Worm (Caenorhabditis elegans) whole organism, young adult: Measurements from ENCODE around the gene math-26.

Source experiments
- B0019.2 ChIP-seq: fragments of 200-800 bp; sonication (Bioruptor generic); conservative IDR thresholded peaks from 2 replicates; pipeline ENCODE4 v1.3.6; 2022; ENCODE audit warnings: missing genetic modification reagents, missing genetic modification characterization, missing compliant biosample characterization
- B0261.1 ChIP-seq: sonication (generic microtip); optimal IDR thresholded peaks from 2 replicates; lab custom pipeline; 2016; ENCODE audit warnings: mild to moderate bottlenecking, missing genetic modification characterization, moderate library complexity, missing compliant biosample characterization
- F39B2.1 ChIP-seq: fragments of 200-800 bp; sonication (Bioruptor generic); IDR thresholded peaks from 2 replicates; pipeline ENCODE4 v1.3.6; 2022; ENCODE audit warnings: missing genetic modification reagents, missing genetic modification characterization, missing compliant biosample characterization
- F49E8.2 ChIP-seq: sonication (generic microtip); optimal IDR thresholded peaks from 3 replicates; lab custom pipeline; 2017; ENCODE audit warnings: missing genetic modification characterization, mild to moderate bottlenecking, missing compliant biosample characterization, antibody characterized with exemption, moderate library complexity; ENCODE audit not compliant: insufficient read depth
- K11D2.4 ChIP-seq: fragments of 200-800 bp; sonication (Bioruptor generic); IDR thresholded peaks from 2 replicates; pipeline ENCODE4 v1.3.6; 2022; ENCODE audit warnings: missing genetic modification reagents, missing genetic modification characterization, missing compliant biosample characterization
- T07F8.4 ChIP-seq: sonication (generic microtip); optimal IDR thresholded peaks from 2 replicates; lab custom pipeline; 2016; ENCODE audit warnings: mild to moderate bottlenecking, missing genetic modification characterization, moderate library complexity, missing compliant biosample characterization
- Y53G8AR.9 ChIP-seq: fragments of 200-800 bp; sonication (Bioruptor generic); conservative IDR thresholded peaks from 2 replicates; pipeline ENCODE4 v1.3.6; 2022; ENCODE audit warnings: missing genetic modification reagents, missing genetic modification characterization, missing compliant biosample characterization
- Y67H2A.10 ChIP-seq: fragments of 200-800 bp; sonication (Bioruptor generic); conservative IDR thresholded peaks from 2 replicates; pipeline ENCODE4 v1.3.6; 2022; ENCODE audit warnings: missing genetic modification reagents, missing genetic modification characterization, missing compliant biosample characterization
- ama-1 ChIP-seq, 3 experiments: fragments of 150-350 bp in 1 of 3; sonication (generic microtip) in 2 of 3; optimal IDR thresholded peaks; 2 replicates each; lab custom pipeline; 2014 to 2018; ENCODE audit warnings: missing biosample characterization in 2 of 3, missing genetic modification characterization in 2 of 3, missing genetic modification reagents in 2 of 3
- aptf-3 ChIP-seq: fragments of 200-800 bp; sonication (Bioruptor generic); IDR thresholded peaks from 2 replicates; pipeline ENCODE4 v1.3.6; 2022; ENCODE audit warnings: missing genetic modification characterization, missing compliant biosample characterization
- atf-7 ChIP-seq: sonication (generic microtip); optimal IDR thresholded peaks from 2 replicates; lab custom pipeline; 2017; ENCODE audit warnings: mild to moderate bottlenecking, missing genetic modification characterization, missing compliant biosample characterization
- attf-3 ChIP-seq: fragments of 200-800 bp; sonication (Bioruptor generic); conservative IDR thresholded peaks from 2 replicates; pipeline ENCODE4 v1.3.6; 2022; ENCODE audit warnings: missing genetic modification reagents, missing genetic modification characterization, missing compliant biosample characterization
- attf-5 ChIP-seq: fragments of 200-800 bp; sonication (Bioruptor generic); optimal IDR thresholded peaks from 2 replicates; lab custom pipeline; 2018; ENCODE audit warnings: mild to moderate bottlenecking, missing genetic modification characterization, missing compliant biosample characterization
- bed-1 ChIP-seq: fragments of 200-800 bp; sonication (Bioruptor generic); IDR thresholded peaks from 2 replicates; pipeline ENCODE4 v1.3.6; 2022; ENCODE audit warnings: missing genetic modification reagents, missing genetic modification characterization, missing compliant biosample characterization
- ccch-3 ChIP-seq: fragments of 200-800 bp; sonication (Bioruptor generic); optimal IDR thresholded peaks from 2 replicates; lab custom pipeline; 2018; ENCODE audit warnings: mild to moderate bottlenecking, missing genetic modification characterization, missing compliant biosample characterization
- cebp-1 ChIP-seq, 2 experiments: fragments of 200-800 bp in 1 of 2; sonication (Bioruptor generic) in 1 of 2; sonication (generic microtip) in 1 of 2; IDR thresholded peaks in 1 of 2; optimal IDR thresholded peaks in 1 of 2; 2 replicates each; pipeline versions ENCODE4 v1.3.6 to Lab custom; 2017 to 2022; ENCODE audit warnings: missing compliant biosample characterization in 2 of 2, missing genetic modification characterization in 2 of 2, mild to moderate bottlenecking in 1 of 2, missing genetic modification reagents in 1 of 2, moderate library complexity in 1 of 2
- cebp-2 ChIP-seq: fragments of 200-800 bp; sonication (Bioruptor generic); IDR thresholded peaks from 2 replicates; pipeline ENCODE4 v1.3.6; 2022; ENCODE audit warnings: missing genetic modification characterization, missing compliant biosample characterization
- ceh-79 ChIP-seq: sonication (generic microtip); optimal IDR thresholded peaks from 2 replicates; lab custom pipeline; 2017; ENCODE audit warnings: mild to moderate bottlenecking, missing genetic modification characterization, missing compliant biosample characterization
- dox-1 ChIP-seq: fragments of 200-800 bp; sonication (Bioruptor generic); IDR thresholded peaks from 2 replicates; pipeline ENCODE4 v1.3.6; 2022; ENCODE audit warnings: missing genetic modification reagents, missing genetic modification characterization, missing compliant biosample characterization
- dpff-1 ChIP-seq: sonication (generic microtip); optimal IDR thresholded peaks from 2 replicates; lab custom pipeline; 2017; ENCODE audit warnings: mild to moderate bottlenecking, missing genetic modification characterization, missing compliant biosample characterization
- efl-1 ChIP-seq: fragments of 150-350 bp; optimal IDR thresholded peaks from 2 replicates; lab custom pipeline; 2014; ENCODE audit warnings: missing biosample characterization, missing genetic modification reagents, missing genetic modification characterization
- egrh-3 ChIP-seq: fragments of 200-800 bp; sonication (Bioruptor generic); IDR thresholded peaks from 2 replicates; pipeline ENCODE4 v1.3.6; 2022; ENCODE audit warnings: missing genetic modification reagents, missing genetic modification characterization, missing compliant biosample characterization
- ets-4 ChIP-seq: fragments of 200-800 bp; sonication (Bioruptor generic); optimal IDR thresholded peaks from 2 replicates; lab custom pipeline; 2018; ENCODE audit warnings: mild to moderate bottlenecking, missing genetic modification characterization, missing compliant biosample characterization
- gei-17 ChIP-seq: fragments of 200-800 bp; sonication (Bioruptor generic); optimal IDR thresholded peaks from 2 replicates; lab custom pipeline; 2018; ENCODE audit warnings: mild to moderate bottlenecking, missing genetic modification characterization, missing compliant biosample characterization
- hmg-1.2 ChIP-seq: fragments of 200-800 bp; sonication (Bioruptor generic); IDR thresholded peaks from 2 replicates; pipeline ENCODE4 v1.3.6; 2022; ENCODE audit warnings: missing genetic modification reagents, missing genetic modification characterization, missing compliant biosample characterization
- lin-40 ChIP-seq: sonication (generic microtip); optimal IDR thresholded peaks from 2 replicates; lab custom pipeline; 2016; ENCODE audit warnings: missing genetic modification characterization, mild to moderate bottlenecking, missing compliant biosample characterization, missing genotype, missing genetic modification reagents
- lin-54 ChIP-seq: fragments of 200-800 bp; sonication (Bioruptor generic); optimal IDR thresholded peaks from 2 replicates; lab custom pipeline; 2018; ENCODE audit warnings: mild to moderate bottlenecking, missing genetic modification characterization, missing compliant biosample characterization
- lsl-1 ChIP-seq: fragments of 200-800 bp; sonication (Bioruptor generic); optimal IDR thresholded peaks from 2 replicates; lab custom pipeline; 2018; ENCODE audit warnings: mild to moderate bottlenecking, missing genetic modification characterization, moderate library complexity, missing compliant biosample characterization
- madf-3 ChIP-seq: fragments of 200-800 bp; sonication (Bioruptor generic); IDR thresholded peaks from 2 replicates; pipeline ENCODE4 v1.3.6; 2022; ENCODE audit warnings: missing genetic modification reagents, missing genetic modification characterization, missing compliant biosample characterization
- madf-8 ChIP-seq: fragments of 200-800 bp; sonication (Bioruptor generic); conservative IDR thresholded peaks from 2 replicates; pipeline ENCODE4 v1.3.6; 2022; ENCODE audit warnings: missing genetic modification reagents, missing genetic modification characterization, missing compliant biosample characterization
- nfya-1 ChIP-seq: sonication (generic microtip); optimal IDR thresholded peaks from 2 replicates; lab custom pipeline; 2017; ENCODE audit warnings: antibody characterized with exemption, missing compliant biosample characterization, missing genetic modification characterization, borderline replicate concordance; ENCODE audit not compliant: insufficient read depth
- nfyb-1 ChIP-seq: fragments of 200-800 bp; sonication (Bioruptor generic); IDR thresholded peaks from 2 replicates; pipeline ENCODE4 v1.3.6; 2022; ENCODE audit warnings: missing genetic modification reagents, missing genetic modification characterization, missing compliant biosample characterization
- nhr-80 ChIP-seq: sonication (generic microtip); optimal IDR thresholded peaks from 2 replicates; lab custom pipeline; 2016; ENCODE audit warnings: missing genetic modification characterization, missing compliant biosample characterization
- pbrm-1 ChIP-seq: fragments of 200-800 bp; sonication (Bioruptor generic); IDR thresholded peaks from 2 replicates; pipeline ENCODE4 v1.3.6; 2022; ENCODE audit warnings: missing genetic modification reagents, missing genetic modification characterization, missing compliant biosample characterization
- pha-4 ChIP-seq: fragments of 150-350 bp; sonication (generic microtip); optimal IDR thresholded peaks from 2 replicates; lab custom pipeline; 2014; ENCODE audit warnings: missing biosample characterization, missing genetic modification reagents, missing genetic modification characterization
- sea-2 ChIP-seq: fragments of 200-800 bp; sonication (Bioruptor generic); IDR thresholded peaks from 2 replicates; pipeline ENCODE4 v1.3.6; 2022; ENCODE audit warnings: missing genetic modification characterization, missing compliant biosample characterization
- somi-1 ChIP-seq: fragments of 200-800 bp; sonication (Bioruptor generic); optimal IDR thresholded peaks from 2 replicates; lab custom pipeline; 2018; ENCODE audit warnings: mild to moderate bottlenecking, missing genetic modification characterization, missing compliant biosample characterization
- tbp1 ChIP-seq: fragments of 200-800 bp; sonication (Bioruptor generic); optimal IDR thresholded peaks from 2 replicates; lab custom pipeline; 2018; ENCODE audit warnings: mild to moderate bottlenecking, missing genetic modification characterization, missing compliant biosample characterization
- tbx-9 ChIP-seq: sonication (generic microtip); optimal IDR thresholded peaks from 2 replicates; lab custom pipeline; 2016; ENCODE audit warnings: borderline replicate concordance, missing genetic modification characterization, inconsistent platforms, missing compliant biosample characterization
- tlf-1 ChIP-seq: fragments of 200-800 bp; sonication (Bioruptor generic); optimal IDR thresholded peaks from 2 replicates; lab custom pipeline; 2018; ENCODE audit warnings: mild to moderate bottlenecking, missing genetic modification characterization, missing compliant biosample characterization
- unc-62 ChIP-seq: fragments of 150-350 bp; optimal IDR thresholded peaks from 2 replicates; lab custom pipeline; 2014; ENCODE audit warnings: missing biosample characterization, missing genetic modification reagents, missing genetic modification characterization
- xnd-1 ChIP-seq: sonication (generic microtip); optimal IDR thresholded peaks from 2 replicates; lab custom pipeline; 2016; ENCODE audit warnings: missing genotype, missing genetic modification reagents, missing genetic modification characterization, missing compliant biosample characterization
- ztf-22 ChIP-seq: fragments of 200-800 bp; sonication (Bioruptor generic); optimal IDR thresholded peaks from 2 replicates; lab custom pipeline; 2018; ENCODE audit warnings: mild to moderate bottlenecking, missing genetic modification characterization, moderate library complexity, missing compliant biosample characterization
- ztf-26 ChIP-seq: sonication (generic microtip); optimal IDR thresholded peaks from 2 replicates; lab custom pipeline; 2017; ENCODE audit warnings: missing genetic modification characterization, missing compliant biosample characterization
- ztf-3 ChIP-seq: fragments of 200-800 bp; sonication (Bioruptor generic); optimal IDR thresholded peaks from 2 replicates; lab custom pipeline; 2018; ENCODE audit warnings: mild to moderate bottlenecking, missing genetic modification characterization, missing compliant biosample characterization
- ztf-6 ChIP-seq: fragments of 200-800 bp; sonication (Bioruptor generic); IDR thresholded peaks from 2 replicates; pipeline ENCODE4 v1.3.6; 2022; ENCODE audit warnings: missing genetic modification reagents, missing genetic modification characterization, missing compliant biosample characterization

The math-26 gene

ce11 chrII:1819944-1820570 lies 48.6 kb downstream of the math-26 start, which contains the start of gene fbxc-19:
Gene fbxc-19, plus strand, starts transcription at chrII:1820479.
- no peak for TF ChIP-seq egrh-3 (GFP tag; lab: Robert Waterston, UW)
- TF ChIP-seq madf-3 (GFP tag; lab: Robert Waterston, UW), result no peak
- no peak for TF ChIP-seq ztf-26 (tag; lab: Kevin White, UChicago)
- TF ChIP-seq ztf-3, result no peak
- TF ChIP-seq nfya-1 (tag; lab: Kevin White, UChicago), result no peak
- TF ChIP-seq tbx-9, result no peak
- no peak for TF ChIP-seq nfyb-1 (GFP tag; lab: Robert Waterston, UW)
- TF ChIP-seq B0261.1 (tag; lab: Kevin White, UChicago), result no peak
- no peak for TF ChIP-seq cebp-2 (GFP tag; lab: Robert Waterston, UW)
- TF ChIP-seq unc-62 (GFP tag; lab: Kevin White, UChicago), result no peak
- no peak for TF ChIP-seq ztf-6 (GFP tag; lab: Robert Waterston, UW)
- TF ChIP-seq atf-7, result peak; percentile 14
- TF ChIP-seq tbp1 (GFP tag; lab: Kevin White, UChicago), result no peak
- no peak for TF ChIP-seq lsl-1 (GFP tag; lab: Kevin White, UChicago)
- TF ChIP-seq dox-1 (GFP tag; lab: Robert Waterston, UW), result 0 out of 2 replicates have a peak, but pooled peaks have one; percentile 8
- no peak for TF ChIP-seq somi-1 (GFP tag; lab: Kevin White, UChicago)
- TF ChIP-seq cebp-1 (GFP tag; IDR thresholded peaks at IDR 0.05; lab: Robert Waterston, UW), result peak; percentile 99
- peak; percentile 100 for TF ChIP-seq cebp-1 (tag; optimal IDR thresholded peaks at IDR 0.05; lab: Kevin White, UChicago)
- peak; percentile 85 for TF ChIP-seq pha-4 (tag; lab: Kevin White, UChicago)
- TF ChIP-seq B0019.2 (GFP tag; lab: Robert Waterston, UW), result no peak
- no peak for TF ChIP-seq ztf-22
- no peak for TF ChIP-seq tlf-1 (GFP tag; lab: Kevin White, UChicago)
- TF ChIP-seq attf-5 (GFP tag; lab: Kevin White, UChicago), result peak; percentile 88
- no peak for TF ChIP-seq sea-2 (GFP tag; lab: Robert Waterston, UW)
- TF ChIP-seq ceh-79, result no peak
- TF ChIP-seq F39B2.1 (GFP tag; lab: Robert Waterston, UW), result no peak
- no peak for TF ChIP-seq madf-8 (GFP tag; lab: Robert Waterston, UW)
- no peak for TF ChIP-seq F49E8.2 (tag; lab: Kevin White, UChicago)
- peak; percentile 68 for TF ChIP-seq nhr-80 (tag; lab: Kevin White, UChicago)
- no peak for TF ChIP-seq attf-3 (GFP tag; lab: Robert Waterston, UW)
- TF ChIP-seq ama-1 (optimal IDR thresholded peaks at IDR 0.05; lab: Kevin White, UChicago), result no peak
- no peak for TF ChIP-seq ama-1 (GFP tag; optimal IDR thresholded peaks at IDR 0.05; lab: Kevin White, UChicago)
- peak; percentile 94 for TF ChIP-seq hmg-1.2 (GFP tag; lab: Robert Waterston, UW)
- TF ChIP-seq K11D2.4, result no peak
- no peak for TF ChIP-seq aptf-3 (GFP tag; lab: Robert Waterston, UW)
- no peak for TF ChIP-seq pbrm-1 (GFP tag; lab: Robert Waterston, UW)
- no peak for TF ChIP-seq efl-1 (GFP tag; lab: Kevin White, UChicago)
- no peak for TF ChIP-seq lin-40 (tag; lab: Kevin White, UChicago)
- TF ChIP-seq ets-4 (GFP tag; lab: Kevin White, UChicago), result no peak
- TF ChIP-seq Y53G8AR.9 (GFP tag; lab: Robert Waterston, UW), result no peak
- no peak for TF ChIP-seq ccch-3 (GFP tag; lab: Kevin White, UChicago)
- no peak for TF ChIP-seq T07F8.4
- no peak for TF ChIP-seq bed-1
- no peak for TF ChIP-seq xnd-1 (tag; lab: Kevin White, UChicago)
- TF ChIP-seq gei-17 (GFP tag; lab: Kevin White, UChicago), result peak; percentile 14
- no peak for TF ChIP-seq Y67H2A.10 (GFP tag; lab: Robert Waterston, UW)
- no peak for TF ChIP-seq lin-54 (GFP tag; lab: Kevin White, UChicago)
- no peak for TF ChIP-seq dpff-1 (tag; lab: Kevin White, UChicago)
